Fruit fly (Drosophila melanogaster): ENCODE results near the gene bru3.

bru3 gene

dm6 chr3L:13837456-13837855 lies 34.3 kb upstream of the bru3 start, which contains the start of gene CG43184:
Gene CG43184, plus strand, starts transcription at chr3L:13837756.
- no peak for TF ChIP-seq fd96Ca (GFP tag; IDR thresholded peaks at IDR 0.05)
- TF ChIP-seq D1 (tag; optimal IDR thresholded peaks at IDR 0.05) = no peak
- TF ChIP-seq gl (tag; optimal IDR thresholded peaks at IDR 0.05) = no peak
- TF ChIP-seq Pif1B (GFP tag; optimal IDR thresholded peaks at IDR 0.05) = no peak
- TF ChIP-seq CG9948 (tag; optimal IDR thresholded peaks at IDR 0.05) = no peak

dm6 chr3L:13763091-13763490 lies 40.1 kb downstream of the bru3 start:
- no peak for TF ChIP-seq Snoo (tag; optimal IDR thresholded peaks at IDR 0.05)
- TF ChIP-seq CG10348 (GFP tag; IDR thresholded peaks at IDR 0.05) = no peak
- no peak for TF ChIP-seq CG15710 (tag; optimal IDR thresholded peaks at IDR 0.05)
- TF ChIP-seq fd96Ca (GFP tag; IDR thresholded peaks at IDR 0.05) = no peak
- TF ChIP-seq rn (GFP tag; IDR thresholded peaks at IDR 0.05) = no peak
- TF ChIP-seq EcR (GFP tag; optimal IDR thresholded peaks at IDR 0.05) = no peak
- TF ChIP-seq CG17806 (tag; optimal IDR thresholded peaks at IDR 0.05) = no peak
- no peak for TF ChIP-seq CG8159 (tag; optimal IDR thresholded peaks at IDR 0.05)
- no peak for TF ChIP-seq gl (tag; optimal IDR thresholded peaks at IDR 0.05)
- no peak for TF ChIP-seq CG4496 (GFP tag; IDR thresholded peaks at IDR 0.05)
- TF ChIP-seq D1 (tag; optimal IDR thresholded peaks at IDR 0.05) = no peak
- no peak for TF ChIP-seq Pif1B (GFP tag; optimal IDR thresholded peaks at IDR 0.05)
- TF ChIP-seq CG34367 (tag; optimal IDR thresholded peaks at IDR 0.05) = no peak

dm6 chr3L:13762632-13763031 lies 40.6 kb downstream of the bru3 start:
- no peak for TF ChIP-seq Snoo (tag; optimal IDR thresholded peaks at IDR 0.05)
- TF ChIP-seq EcR (GFP tag; optimal IDR thresholded peaks at IDR 0.05) = no peak
- no peak for TF ChIP-seq CG12605 (GFP tag; IDR thresholded peaks at IDR 0.05)
- no peak for TF ChIP-seq fd96Ca (GFP tag; IDR thresholded peaks at IDR 0.05)
- no peak for TF ChIP-seq CG13204 (GFP tag; optimal IDR thresholded peaks at IDR 0.05)
- no peak for TF ChIP-seq Pif1B (GFP tag; optimal IDR thresholded peaks at IDR 0.05)
- TF ChIP-seq CG4496 (GFP tag; IDR thresholded peaks at IDR 0.05) = no peak
- TF ChIP-seq CG34367 (tag; optimal IDR thresholded peaks at IDR 0.05) = no peak
- no peak for TF ChIP-seq rn (GFP tag; IDR thresholded peaks at IDR 0.05)
- no peak for TF ChIP-seq D1 (tag; optimal IDR thresholded peaks at IDR 0.05)

dm6 chr3L:13738425-13738824 lies 64.8 kb downstream of the bru3 start:
- TF ChIP-seq CG17806 (tag; optimal IDR thresholded peaks at IDR 0.05) (no peak), CG34367 (tag; optimal IDR thresholded peaks at IDR 0.05) (no peak), EcR (GFP tag; optimal IDR thresholded peaks at IDR 0.05) (no peak), Pif1A (GFP tag; optimal IDR thresholded peaks at IDR 0.05) (no peak)

- TF ChIP-seq Ets98B (GFP tag; IDR thresholded peaks at IDR 0.05) (no peak), Pif1B (GFP tag; optimal IDR thresholded peaks at IDR 0.05) (no peak), CG10348 (GFP tag; IDR thresholded peaks at IDR 0.05) (no peak), D1 (tag; optimal IDR thresholded peaks at IDR 0.05) (no peak), EcR (GFP tag; optimal IDR thresholded peaks at IDR 0.05) (no peak), CG12605 (GFP tag; IDR thresholded peaks at IDR 0.05) (no peak), CG15710 (tag; optimal IDR thresholded peaks at IDR 0.05) (no peak), CG13204 (GFP tag; optimal IDR thresholded peaks at IDR 0.05) (no peak), CG4496 (GFP tag; IDR thresholded peaks at IDR 0.05) (no peak), CG8159 (tag; optimal IDR thresholded peaks at IDR 0.05) (no peak), gl (tag; optimal IDR thresholded peaks at IDR 0.05) (no peak), rn (GFP tag; IDR thresholded peaks at IDR 0.05) (no peak), Snoo (tag; optimal IDR thresholded peaks at IDR 0.05) (no peak)
These were observed 94.3 kb downstream of the bru3 start for dm6 chr3L:13708872-13709271.

- TF ChIP-seq CG14655 (GFP tag; optimal IDR thresholded peaks at IDR 0.05) (no peak), CG10348 (GFP tag; IDR thresholded peaks at IDR 0.05) (no peak), Ets98B (GFP tag; IDR thresholded peaks at IDR 0.05) (no peak), Snoo (tag; optimal IDR thresholded peaks at IDR 0.05) (no peak), CG8159 (tag; optimal IDR thresholded peaks at IDR 0.05) (no peak), CG9948 (tag; optimal IDR thresholded peaks at IDR 0.05) (no peak), CG32121 (GFP tag; IDR thresholded peaks at IDR 0.05) (no peak), CG8301 (tag; optimal IDR thresholded peaks at IDR 0.05) (no peak), CG4496 (GFP tag; IDR thresholded peaks at IDR 0.05) (no peak), Pif1B (GFP tag; optimal IDR thresholded peaks at IDR 0.05) (no peak), gl (tag; optimal IDR thresholded peaks at IDR 0.05) (no peak), D1 (tag; optimal IDR thresholded peaks at IDR 0.05) (no peak), Pif1A (GFP tag; optimal IDR thresholded peaks at IDR 0.05) (no peak), fd96Ca (GFP tag; IDR thresholded peaks at IDR 0.05) (no peak), CG17806 (tag; optimal IDR thresholded peaks at IDR 0.05) (no peak), CG15710 (tag; optimal IDR thresholded peaks at IDR 0.05) (no peak), EcR (GFP tag; optimal IDR thresholded peaks at IDR 0.05) (no peak), CG34367 (tag; optimal IDR thresholded peaks at IDR 0.05) (no peak)
These were observed 128.5 kb downstream of the bru3 start for dm6 chr3L:13674722-13675121.

- TF ChIP-seq CG8159 (tag; optimal IDR thresholded peaks at IDR 0.05) (no peak), CG14655 (GFP tag; optimal IDR thresholded peaks at IDR 0.05) (no peak), CG4496 (GFP tag; IDR thresholded peaks at IDR 0.05) (no peak), fd96Ca (GFP tag; IDR thresholded peaks at IDR 0.05) (no peak), gl (tag; optimal IDR thresholded peaks at IDR 0.05) (no peak), rn (GFP tag; IDR thresholded peaks at IDR 0.05) (no peak), CG10348 (GFP tag; IDR thresholded peaks at IDR 0.05) (no peak), EcR (GFP tag; optimal IDR thresholded peaks at IDR 0.05) (no peak)
These were observed 129.6 kb downstream of the bru3 start for dm6 chr3L:13673625-13674024.

Measured in whole organism, pupa.